Fruit fly (Drosophila melanogaster) whole organism, embryonic: ENCODE data around the gene bumpel.
A peak's percentile ranks its signal among the peaks of the same experiment; 100 is the strongest.

Experiments
- CG10462 ChIP-seq: fragments of 200-800 bp; sonication (Bioruptor generic); optimal IDR thresholded peaks from 2 replicates; lab custom pipeline; 2016; ENCODE audit warnings: missing biosample characterization, missing genetic modification characterization
- CG11504 ChIP-seq: fragments of 200-800 bp; sonication (Bioruptor generic); optimal IDR thresholded peaks from 3 replicates; lab custom pipeline; 2019; ENCODE audit warnings: missing biosample characterization, mild to moderate bottlenecking, missing genetic modification characterization, moderate library complexity
- CG11695 ChIP-seq: fragments of 200-800 bp; sonication (Bioruptor generic); IDR thresholded peaks from 3 replicates; pipeline ENCODE4 v1.3.6; 2022; ENCODE audit warnings: missing biosample characterization, missing genetic modification characterization
- CG13424 ChIP-seq: fragments of 200-800 bp; sonication (Bioruptor generic); optimal IDR thresholded peaks from 2 replicates; lab custom pipeline; 2019; ENCODE audit warnings: missing biosample characterization, mild to moderate bottlenecking, missing genetic modification characterization, moderate library complexity
- CG15514 ChIP-seq: fragments of 200-800 bp; sonication (Bioruptor generic); optimal IDR thresholded peaks from 3 replicates; lab custom pipeline; 2017; ENCODE audit warnings: missing biosample characterization, missing genetic modification characterization, mild to moderate bottlenecking, moderate library complexity, missing genetic modification reagents
- CG17328 ChIP-seq: fragments of 200-800 bp; sonication (Bioruptor generic); IDR thresholded peaks from 2 replicates; pipeline ENCODE4 v1.3.6; 2022; ENCODE audit warnings: missing biosample characterization, missing genetic modification characterization
- CG17361 ChIP-seq: fragments of 200-800 bp; sonication (Bioruptor generic); IDR thresholded peaks from 3 replicates; pipeline ENCODE4 v1.3.6; 2022; ENCODE audit warnings: missing biosample characterization, missing genetic modification characterization
- CG17829 ChIP-seq: fragments of 200-800 bp; optimal IDR thresholded peaks from 2 replicates; lab custom pipeline; 2019; ENCODE audit warnings: missing biosample characterization, mild to moderate bottlenecking, missing genetic modification characterization, moderate library complexity
- CG30403 ChIP-seq: fragments of 200-800 bp; sonication (Bioruptor generic); optimal IDR thresholded peaks from 3 replicates; lab custom pipeline; 2016; ENCODE audit warnings: missing biosample characterization, missing genetic modification characterization
- Ssrp ChIP-seq: fragments of 200-800 bp; sonication (Bioruptor generic); optimal IDR thresholded peaks from 2 replicates; lab custom pipeline; 2018; ENCODE audit warnings: missing biosample characterization, mild to moderate bottlenecking, missing genetic modification characterization, moderate library complexity
- Trl ChIP-seq, 3 experiments: fragments of >200 bp in 2 of 3; fragments of 200-800 bp in 1 of 3; sonication (Bioruptor generic) in 1 of 3; optimal IDR thresholded peaks; 2 replicates in 1 of 3; 3 replicates in 2 of 3; lab custom pipeline; 2016 to 2017; ENCODE audit warnings: missing biosample characterization in 1 of 3, missing genetic modification characterization in 1 of 3
- abd-A ChIP-seq: fragments of 200-800 bp; sonication (Bioruptor generic); optimal IDR thresholded peaks from 3 replicates; lab custom pipeline; 2019; ENCODE audit warnings: missing biosample characterization, mild to moderate bottlenecking, missing genetic modification characterization, moderate library complexity
- bcd ChIP-seq: fragments of 200-800 bp; sonication (Bioruptor generic); optimal IDR thresholded peaks from 2 replicates; lab custom pipeline; 2017; ENCODE audit warnings: missing biosample characterization, mild to moderate bottlenecking, missing genetic modification characterization
- chif ChIP-seq, 2 experiments: fragments of 200-800 bp; sonication (Bioruptor generic); optimal IDR thresholded peaks; 3 replicates each; lab custom pipeline; 2016; ENCODE audit warnings: missing biosample characterization in 2 of 2, missing genetic modification characterization in 2 of 2
- chn ChIP-seq: fragments of 200-800 bp; sonication (Bioruptor generic); optimal IDR thresholded peaks from 2 replicates; lab custom pipeline; 2016; ENCODE audit warnings: missing biosample characterization, missing genetic modification characterization
- prd ChIP-seq, 3 experiments: fragments of >200 bp in 2 of 3; fragments of 200-800 bp in 1 of 3; sonication (Bioruptor generic) in 1 of 3; optimal IDR thresholded peaks in 2 of 3; IDR thresholded peaks in 1 of 3; 2 replicates in 2 of 3; 3 replicates in 1 of 3; pipeline versions ENCODE4 v1.3.6 to Lab custom; 2017 to 2022; ENCODE audit warnings: missing biosample characterization in 1 of 3, missing genetic modification characterization in 1 of 3
- pros ChIP-seq: fragments of 200-800 bp; sonication (Bioruptor generic); optimal IDR thresholded peaks from 3 replicates; lab custom pipeline; 2019; ENCODE audit warnings: missing biosample characterization, mild to moderate bottlenecking, missing genetic modification characterization, moderate library complexity
- slou ChIP-seq: fragments of 200-800 bp; sonication (Bioruptor generic); optimal IDR thresholded peaks from 3 replicates; lab custom pipeline; 2016; ENCODE audit warnings: missing biosample characterization, missing genetic modification characterization
- trem ChIP-seq: fragments of 200-800 bp; optimal IDR thresholded peaks from 3 replicates; lab custom pipeline; 2019; ENCODE audit warnings: missing biosample characterization, mild to moderate bottlenecking, missing genetic modification characterization, moderate library complexity

Gene bumpel

DNA sequence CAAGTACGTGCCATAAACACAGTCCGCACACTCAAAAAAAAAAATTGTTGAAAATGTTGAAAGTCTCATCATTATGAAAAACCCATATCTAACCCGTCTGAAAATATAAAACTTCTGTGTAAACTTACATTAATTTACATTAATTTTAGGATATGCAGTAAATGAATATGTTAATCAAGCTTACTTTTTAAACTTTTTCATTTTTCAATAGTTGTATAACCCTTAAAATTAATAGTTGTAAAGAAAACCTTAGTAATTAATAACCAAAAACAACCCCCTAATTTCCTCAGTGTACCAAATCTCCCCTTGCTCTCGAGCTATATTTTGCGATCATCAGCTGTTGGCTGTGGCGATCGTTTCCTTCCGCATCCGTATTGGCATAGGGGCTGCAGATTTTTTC lies 49.7 kb downstream of the bumpel start (continued):
- TF ChIP-seq trem (peak; percentile 68), CG17361 (GFP tag; lab: Robert Waterston, UW) (peak; percentile 83), Ssrp (tag; lab: Kevin White, UChicago) (peak; percentile 45), abd-A (tag; lab: Kevin White, UChicago) (no peak), chn (GFP tag; lab: Kevin White, UChicago) (peak; percentile 21), slou (no peak), chif (GFP tag; optimal IDR thresholded peaks at IDR 0.05; lab: Kevin White, UChicago) (peak in 1 of 2 experiments; percentile 72), CG15514 (no peak), CG30403 (peak; percentile 47), CG11695 (GFP tag; lab: Robert Waterston, UW) (0 out of 3 replicates have a peak, but pooled peaks have one; percentile 18), CG13424 (tag; lab: Kevin White, UChicago) (peak; percentile 20), CG17829 (peak; percentile 79), bcd (peak; percentile 21), prd (optimal IDR thresholded peaks at IDR 0.05; lab: Kevin White, UChicago) (no peak), prd (GFP tag; IDR thresholded peaks at IDR 0.05; lab: Robert Waterston, UW) (peak; percentile 69; the same call in 2 of the 3 replicates), CG11504 (tag; lab: Kevin White, UChicago) (peak; percentile 49), CG10462 (peak; percentile 36), Trl (optimal IDR thresholded peaks at IDR 0.05; lab: Kevin White, UChicago) (no peak), Trl (GFP tag; optimal IDR thresholded peaks at IDR 0.05; lab: Kevin White, UChicago) (peak; percentile 17)

DNA sequence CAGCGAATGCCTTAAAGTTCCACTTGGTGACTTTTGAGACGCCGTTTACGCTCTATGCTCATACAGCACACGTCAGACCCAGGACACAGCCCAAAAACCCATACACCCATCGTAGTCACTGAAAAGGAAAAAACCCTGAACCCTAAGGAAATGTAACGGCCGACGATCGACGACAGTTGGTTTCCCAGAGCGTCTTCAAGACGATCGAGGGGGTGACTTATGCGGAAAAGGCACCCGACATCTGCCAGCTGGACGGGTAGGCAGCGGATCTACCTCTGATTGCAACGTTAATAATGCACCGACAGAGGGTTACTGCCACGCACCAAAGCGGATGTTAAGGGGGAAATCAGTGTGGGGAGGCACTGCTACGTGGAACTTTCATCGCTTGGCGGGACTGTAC lies 52.2 kb downstream of the bumpel start:
- TF ChIP-seq pros: peak; percentile 98
- no peak for TF ChIP-seq CG17328 (GFP tag; lab: Robert Waterston, UW)
- TF ChIP-seq, all 482 proteins: peak for 1
